Worm (Caenorhabditis elegans) whole organism, L4 larva: Measurements from ENCODE around the gene F18E3.12.

Experiments used
- T26A8.4 ChIP-seq: fragments of 200-800 bp; sonication (Bioruptor generic); IDR thresholded peaks from 2 replicates; pipeline ENCODE4 v1.3.6; 2022; ENCODE audit warnings: missing genetic modification characterization, missing compliant biosample characterization
- ZK546.5 ChIP-seq, 2 experiments: sonication (generic microtip); optimal IDR thresholded peaks; 2 replicates each; lab custom pipeline; 2017; ENCODE audit warnings: missing biosample characterization in 2 of 2, missing genetic modification characterization in 2 of 2
- aha-1 ChIP-seq: fragments of 150-350 bp; peaks from one replicate; lab custom pipeline; 2014; ENCODE audit warnings: missing biosample characterization, missing genetic modification characterization
- arid-1 ChIP-seq: fragments of 200-800 bp; sonication (Bioruptor generic); conservative IDR thresholded peaks from 2 replicates; pipeline ENCODE4 v1.3.6; 2022; ENCODE audit warnings: missing genetic modification reagents, missing genetic modification characterization, missing compliant biosample characterization
- attf-4 ChIP-seq: sonication (generic microtip); optimal IDR thresholded peaks from 3 replicates; lab custom pipeline; 2017; ENCODE audit warnings: missing biosample characterization, missing genetic modification characterization
- ceh-28 ChIP-seq: fragments of 150-350 bp; optimal IDR thresholded peaks from 2 replicates; lab custom pipeline; 2014; ENCODE audit warnings: missing biosample characterization, missing genetic modification reagents, missing genetic modification characterization
- ceh-62 ChIP-seq: sonication (generic microtip); optimal IDR thresholded peaks from 2 replicates; lab custom pipeline; 2017; ENCODE audit warnings: missing biosample characterization, missing genetic modification characterization
- ceh-82 ChIP-seq: sonication (generic microtip); optimal IDR thresholded peaks from 2 replicates; lab custom pipeline; 2017; ENCODE audit warnings: missing biosample characterization, missing genetic modification characterization
- ces-1 ChIP-seq: fragments of 150-350 bp; sonication (generic microtip); optimal IDR thresholded peaks from 4 replicates; lab custom pipeline; 2014; ENCODE audit warnings: missing biosample characterization, missing genetic modification reagents, missing genetic modification characterization
- ctbp-1 ChIP-seq: fragments of 200-800 bp; sonication (Bioruptor generic); IDR thresholded peaks from 2 replicates; pipeline ENCODE4 v1.3.6; 2022; ENCODE audit warnings: missing genetic modification reagents, missing genetic modification characterization, missing compliant biosample characterization
- daf-16 ChIP-seq, 3 experiments: sonication (generic microtip); optimal IDR thresholded peaks; 2 replicates each; lab custom pipeline; 2016 to 2017; ENCODE audit warnings: missing genetic modification characterization in 3 of 3, missing genetic modification reagents in 3 of 3, mild to moderate bottlenecking in 2 of 3, missing compliant biosample characterization in 2 of 3, missing biosample characterization in 1 of 3, moderate library complexity in 1 of 3
- dmd-8 ChIP-seq: fragments of 200-800 bp; sonication (Bioruptor generic); IDR thresholded peaks from 2 replicates; pipeline ENCODE4 v1.3.6; 2022; ENCODE audit warnings: missing genetic modification characterization, missing compliant biosample characterization
- duxl-1 ChIP-seq: sonication (generic microtip); optimal IDR thresholded peaks from 2 replicates; lab custom pipeline; 2016; ENCODE audit warnings: mild to moderate bottlenecking, missing genetic modification characterization, moderate library complexity, missing compliant biosample characterization; ENCODE audit not compliant: poor library complexity
- egl-43 ChIP-seq: fragments of 200-800 bp; sonication (Bioruptor generic); IDR thresholded peaks from 2 replicates; pipeline ENCODE4 v1.3.6; 2022; ENCODE audit warnings: missing genetic modification reagents, missing genetic modification characterization, missing compliant biosample characterization
- fkh-10 ChIP-seq: fragments of 150-350 bp; optimal IDR thresholded peaks from 2 replicates; lab custom pipeline; 2014; ENCODE audit warnings: missing biosample characterization, missing genetic modification reagents, missing genetic modification characterization
- gei-8 ChIP-seq: fragments of 200-800 bp; sonication (Bioruptor generic); optimal IDR thresholded peaks from 2 replicates; lab custom pipeline; 2018; ENCODE audit warnings: mild to moderate bottlenecking, missing genetic modification characterization, missing compliant biosample characterization
- hlh-30 ChIP-seq: sonication (generic microtip); optimal IDR thresholded peaks from 2 replicates; lab custom pipeline; 2017; ENCODE audit warnings: antibody characterized with exemption, mild to moderate bottlenecking, missing genetic modification characterization, missing compliant biosample characterization; ENCODE audit not compliant: insufficient read depth
- hmg-1.1 ChIP-seq: fragments of 200-800 bp; sonication (Bioruptor generic); IDR thresholded peaks from 2 replicates; pipeline ENCODE4 v1.3.6; 2022; ENCODE audit warnings: missing genetic modification reagents, missing genetic modification characterization, missing compliant biosample characterization
- lim-7 ChIP-seq: fragments of 200-800 bp; sonication (Bioruptor generic); IDR thresholded peaks from 2 replicates; pipeline ENCODE4 v1.3.6; 2022; ENCODE audit warnings: missing genetic modification characterization, missing compliant biosample characterization
- lin-29 ChIP-seq: fragments of 200-800 bp; sonication (Bioruptor generic); IDR thresholded peaks from 2 replicates; pipeline ENCODE4 v1.3.6; 2022; ENCODE audit warnings: missing genetic modification reagents, missing genetic modification characterization, missing compliant biosample characterization
- lin-39 ChIP-seq: fragments of 150-350 bp; optimal IDR thresholded peaks from 2 replicates; lab custom pipeline; 2014; ENCODE audit warnings: missing biosample characterization, missing genetic modification reagents, missing genetic modification characterization
- madf-9 ChIP-seq: fragments of 200-800 bp; sonication (Bioruptor generic); conservative IDR thresholded peaks from 2 replicates; pipeline ENCODE4 v1.3.6; 2022; ENCODE audit warnings: missing genetic modification reagents, missing genetic modification characterization, missing compliant biosample characterization
- mdl-1 ChIP-seq, 2 experiments: fragments of 150-350 bp in 1 of 2; sonication (generic microtip) in 1 of 2; optimal IDR thresholded peaks; 2 replicates each; lab custom pipeline; 2014 to 2017; ENCODE audit warnings: missing biosample characterization in 2 of 2, missing genetic modification characterization in 2 of 2
- mdt-29 ChIP-seq: fragments of 200-800 bp; sonication (Bioruptor generic); IDR thresholded peaks from 2 replicates; pipeline ENCODE4 v1.3.6; 2022; ENCODE audit warnings: missing genetic modification reagents, missing genetic modification characterization, missing compliant biosample characterization
- mes-2 ChIP-seq: sonication (generic microtip); optimal IDR thresholded peaks from 2 replicates; lab custom pipeline; 2016; ENCODE audit warnings: missing genotype, mild to moderate bottlenecking, missing genetic modification characterization, missing compliant biosample characterization; ENCODE audit not compliant: poor library complexity, severe bottlenecking
- mxl-3 ChIP-seq: fragments of 200-800 bp; sonication (Bioruptor generic); optimal IDR thresholded peaks from 2 replicates; lab custom pipeline; 2018; ENCODE audit warnings: mild to moderate bottlenecking, missing genetic modification characterization, missing compliant biosample characterization
- nhr-102 ChIP-seq: sonication (generic microtip); optimal IDR thresholded peaks from 2 replicates; lab custom pipeline; 2016; ENCODE audit warnings: mild to moderate bottlenecking, missing genetic modification characterization, moderate library complexity, missing compliant biosample characterization
- nhr-111 ChIP-seq: fragments of 200-800 bp; sonication (Bioruptor generic); optimal IDR thresholded peaks from 2 replicates; lab custom pipeline; 2018; ENCODE audit warnings: mild to moderate bottlenecking, missing genetic modification characterization, missing compliant biosample characterization
- nhr-237 ChIP-seq: sonication (generic microtip); optimal IDR thresholded peaks from 2 replicates; lab custom pipeline; 2017; ENCODE audit warnings: missing biosample characterization, missing genetic modification characterization
- nhr-25 ChIP-seq: sonication (generic microtip); optimal IDR thresholded peaks from 2 replicates; lab custom pipeline; 2017; ENCODE audit warnings: missing genetic modification characterization, mild to moderate bottlenecking, missing compliant biosample characterization, antibody characterized with exemption, moderate library complexity, borderline replicate concordance; ENCODE audit not compliant: insufficient read depth
- nhr-41 ChIP-seq: fragments of 200-800 bp; sonication (Bioruptor generic); IDR thresholded peaks from 2 replicates; pipeline ENCODE4 v1.3.6; 2022; ENCODE audit warnings: missing genetic modification reagents, missing genetic modification characterization, missing compliant biosample characterization
- nhr-6 ChIP-seq: fragments of 150-350 bp; optimal IDR thresholded peaks from 2 replicates; lab custom pipeline; 2014; ENCODE audit warnings: missing biosample characterization, missing genetic modification characterization
- nhr-77 ChIP-seq: fragments of 150-350 bp; optimal IDR thresholded peaks from 2 replicates; lab custom pipeline; 2014; ENCODE audit warnings: missing biosample characterization, missing genetic modification characterization
- php-3 ChIP-seq: fragments of 200-800 bp; sonication (Bioruptor generic); IDR thresholded peaks from 2 replicates; pipeline ENCODE4 v1.3.6; 2022; ENCODE audit warnings: missing genetic modification reagents, missing genetic modification characterization, missing compliant biosample characterization
- pqm-1 ChIP-seq: sonication (generic microtip); optimal IDR thresholded peaks from 2 replicates; lab custom pipeline; 2017; ENCODE audit warnings: missing biosample characterization, missing genetic modification characterization
- rbr-2 ChIP-seq: sonication (generic microtip); optimal IDR thresholded peaks from 2 replicates; lab custom pipeline; 2016; ENCODE audit warnings: missing genotype, missing genetic modification characterization, missing compliant biosample characterization
- saeg-2 ChIP-seq: fragments of 200-800 bp; sonication (Bioruptor generic); IDR thresholded peaks from 2 replicates; pipeline ENCODE4 v1.3.6; 2022; ENCODE audit warnings: missing genetic modification reagents, missing genetic modification characterization, missing compliant biosample characterization
- sdz-12 ChIP-seq: fragments of 200-800 bp; sonication (Bioruptor generic); optimal IDR thresholded peaks from 2 replicates; lab custom pipeline; 2018; ENCODE audit warnings: mild to moderate bottlenecking, missing genetic modification characterization, missing compliant biosample characterization
- set-16 ChIP-seq: fragments of 200-800 bp; sonication (Bioruptor generic); IDR thresholded peaks from 2 replicates; pipeline ENCODE4 v1.3.6; 2022; ENCODE audit warnings: missing genetic modification reagents, missing genetic modification characterization, missing compliant biosample characterization
- snpc-4 ChIP-seq: fragments of 150-350 bp; optimal IDR thresholded peaks from 2 replicates; lab custom pipeline; 2014; ENCODE audit warnings: missing biosample characterization, missing genetic modification characterization
- spr-1 ChIP-seq: sonication (generic microtip); optimal IDR thresholded peaks from 2 replicates; lab custom pipeline; 2016; ENCODE audit warnings: mild to moderate bottlenecking, missing genetic modification characterization, missing compliant biosample characterization
- tra-1 ChIP-seq: fragments of 200-800 bp; sonication (Bioruptor generic); IDR thresholded peaks from 2 replicates; pipeline ENCODE4 v1.3.6; 2022; ENCODE audit warnings: missing genetic modification reagents, missing genetic modification characterization, missing compliant biosample characterization
- vab-7 ChIP-seq: fragments of 200-800 bp; sonication (Bioruptor generic); IDR thresholded peaks from 2 replicates; pipeline ENCODE4 v1.3.6; 2022; ENCODE audit warnings: missing genetic modification reagents, missing genetic modification characterization, missing compliant biosample characterization
- zag-1 ChIP-seq: fragments of 150-350 bp; optimal IDR thresholded peaks from 2 replicates; lab custom pipeline; 2014; ENCODE audit warnings: missing biosample characterization, missing genetic modification characterization
- zfp-2 ChIP-seq: sonication (generic microtip); optimal IDR thresholded peaks from 2 replicates; lab custom pipeline; 2016; ENCODE audit warnings: mild to moderate bottlenecking, missing genetic modification characterization, missing compliant biosample characterization
- zfp-3 ChIP-seq: fragments of 200-800 bp; sonication (Bioruptor generic); conservative IDR thresholded peaks from 2 replicates; pipeline ENCODE4 v1.3.6; 2022; ENCODE audit warnings: missing genetic modification reagents, missing genetic modification characterization, missing compliant biosample characterization
- zip-11 ChIP-seq: fragments of 200-800 bp; sonication (Bioruptor generic); IDR thresholded peaks from 2 replicates; pipeline ENCODE4 v1.3.6; 2022; ENCODE audit warnings: missing genetic modification characterization, missing compliant biosample characterization
- zip-2 ChIP-seq: fragments of 150-350 bp; optimal IDR thresholded peaks from 2 replicates; lab custom pipeline; 2014; ENCODE audit warnings: missing biosample characterization, missing genetic modification characterization
- ztf-7 ChIP-seq: fragments of 150-350 bp; optimal IDR thresholded peaks from 2 replicates; lab custom pipeline; 2014; ENCODE audit warnings: missing biosample characterization, missing genetic modification characterization

Gene F18E3.12

DNA sequence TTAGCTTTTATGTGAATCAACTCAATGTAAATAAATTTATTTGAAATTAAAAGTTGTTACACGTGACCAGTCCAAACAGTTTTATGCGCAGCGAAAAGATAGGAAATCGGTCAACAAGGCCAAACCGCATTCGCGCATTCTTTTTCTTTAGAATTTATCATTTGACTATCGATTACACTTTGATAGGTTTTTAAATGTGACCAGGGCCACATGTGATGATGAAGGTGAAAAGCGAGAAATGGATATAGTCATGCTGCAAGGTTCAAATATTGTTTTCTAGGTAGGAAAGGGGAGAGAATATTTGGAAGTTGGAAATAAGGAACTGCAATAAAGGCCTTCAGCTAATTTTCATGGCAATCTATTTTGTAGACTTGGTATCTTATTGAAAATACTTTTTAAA, 22.1 kb downstream of the F18E3.12 start (continued):
- TF ChIP-seq mdt-29 (GFP tag; lab: Robert Waterston, UW), result 0 out of 2 replicates have a peak, but pooled peaks have one; percentile 7
- TF ChIP-seq arid-1 (GFP tag; lab: Robert Waterston, UW), result no peak
- TF ChIP-seq ZK546.5 (tag; optimal IDR thresholded peaks at IDR 0.05; lab: Kevin White, UChicago), result no peak
- peak; percentile 1 for TF ChIP-seq nhr-102
- TF ChIP-seq php-3 (GFP tag; lab: Robert Waterston, UW), result no peak
- TF ChIP-seq zfp-2 (tag; lab: Kevin White, UChicago), result no peak
- no peak for TF ChIP-seq nhr-6 (tag; lab: Kevin White, UChicago)
- no peak for TF ChIP-seq nhr-25 (tag; lab: Kevin White, UChicago)
- TF ChIP-seq zip-2 (tag; lab: Kevin White, UChicago), result no peak
- no peak for TF ChIP-seq lin-39 (tag; lab: Kevin White, UChicago)
- TF ChIP-seq zfp-3 (GFP tag; lab: Robert Waterston, UW), result peak; percentile 63; the same call in 1 of the 2 replicates
- no peak for TF ChIP-seq ceh-62 (tag; lab: Kevin White, UChicago)
- peak; percentile 8 to 73 for TF ChIP-seq mdl-1 (tag; optimal IDR thresholded peaks at IDR 0.05; lab: Kevin White, UChicago)

- TF ChIP-seq fkh-10 (GFP tag; lab: Kevin White, UChicago) (peak; percentile 29), mdl-1 (tag; optimal IDR thresholded peaks at IDR 0.05; lab: Kevin White, UChicago) (peak in 1 of 2 experiments; percentile 22), ceh-28 (tag; lab: Kevin White, UChicago) (no peak), hlh-30 (peak; percentile 20), nhr-6 (tag; lab: Kevin White, UChicago) (peak; percentile 2), mxl-3 (peak; percentile 16), php-3 (GFP tag; lab: Robert Waterston, UW) (no peak), T26A8.4 (GFP tag; lab: Robert Waterston, UW) (no peak), nhr-41 (GFP tag; lab: Robert Waterston, UW) (no peak), nhr-111 (GFP tag; lab: Kevin White, UChicago) (no peak), ceh-82 (tag; lab: Kevin White, UChicago) (no peak), madf-9 (GFP tag; lab: Robert Waterston, UW) (no peak), egl-43 (peak; percentile 72; the same call in 1 of the 2 replicates), zip-11 (GFP tag; lab: Robert Waterston, UW) (no peak), lin-29 (GFP tag; lab: Robert Waterston, UW) (no peak), attf-4 (tag; lab: Kevin White, UChicago) (no peak), ztf-7 (tag; lab: Kevin White, UChicago) (no peak), gei-8 (no peak), lim-7 (GFP tag; lab: Robert Waterston, UW) (no peak), spr-1 (tag; lab: Kevin White, UChicago) (no peak), hmg-1.1 (GFP tag; lab: Robert Waterston, UW) (peak; percentile 67), rbr-2 (tag; lab: Kevin White, UChicago) (peak; percentile 28), ces-1 (no peak), pqm-1 (no peak), nhr-77 (tag; lab: Kevin White, UChicago) (no peak), daf-16 (GFP tag; optimal IDR thresholded peaks at IDR 0.05; lab: Kevin White, UChicago) (no peak), daf-16 (tag; optimal IDR thresholded peaks at IDR 0.05; lab: Kevin White, UChicago) (no peak), snpc-4 (tag; lab: Kevin White, UChicago) (no peak), tra-1 (GFP tag; lab: Robert Waterston, UW) (0 out of 2 replicates have a peak, but pooled peaks have one; percentile 11), aha-1 (no peak), duxl-1 (peak; percentile 48), mes-2 (peak; percentile 23), dmd-8 (GFP tag; lab: Robert Waterston, UW) (no peak), ctbp-1 (peak; percentile 61), zag-1 (tag; lab: Kevin White, UChicago) (no peak), vab-7 (0 out of 2 replicates have a peak, but pooled peaks have one; percentile 6), set-16 (GFP tag; lab: Robert Waterston, UW) (0 out of 2 replicates have a peak, but pooled peaks have one; percentile 12), sdz-12 (no peak), nhr-237 (tag; lab: Kevin White, UChicago) (no peak), saeg-2 (0 out of 2 replicates have a peak, but pooled peaks have one; percentile 34)
Measured at ce11 chrV:7437538-7437937, 22.8 kb downstream of the F18E3.12 start, which contains the start of gene F25E5.9. Gene F25E5.9 (minus strand): TSS chrV:7437919.
